Fruit fly (Drosophila melanogaster): ENCODE data around the gene CG12116.

DNA sequence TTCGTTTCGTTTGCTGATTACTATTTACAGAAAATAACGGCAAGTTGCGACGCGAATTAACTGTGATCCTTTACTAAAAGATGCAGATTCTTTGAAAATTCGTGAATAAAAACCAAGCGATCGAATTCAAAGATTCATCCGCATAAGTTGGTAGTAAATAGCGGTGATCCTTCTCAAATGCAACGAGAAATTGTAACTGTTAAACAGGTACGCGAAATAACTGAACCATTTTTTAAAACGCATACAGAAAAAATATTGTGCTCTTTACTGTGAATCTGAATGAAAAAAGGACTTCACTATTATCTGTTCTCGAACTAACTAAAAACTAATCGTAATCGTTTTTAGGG is 47.4 kb downstream of the CG12116 start:
- TF ChIP-seq D1 (tag; optimal IDR thresholded peaks at IDR 0.05) (no peak), CG15710 (tag; optimal IDR thresholded peaks at IDR 0.05) (no peak), fd96Ca (GFP tag; IDR thresholded peaks at IDR 0.05) (no peak), EcR (GFP tag; optimal IDR thresholded peaks at IDR 0.05) (no peak), CG9948 (tag; optimal IDR thresholded peaks at IDR 0.05) (no peak), CG12605 (GFP tag; IDR thresholded peaks at IDR 0.05) (no peak), CG13204 (GFP tag; optimal IDR thresholded peaks at IDR 0.05) (no peak), CG14655 (GFP tag; optimal IDR thresholded peaks at IDR 0.05) (no peak), Pif1A (GFP tag; optimal IDR thresholded peaks at IDR 0.05) (no peak), CG10348 (GFP tag; IDR thresholded peaks at IDR 0.05) (no peak), CG32121 (GFP tag; IDR thresholded peaks at IDR 0.05) (no peak), CG4496 (GFP tag; IDR thresholded peaks at IDR 0.05) (no peak), Pif1B (GFP tag; optimal IDR thresholded peaks at IDR 0.05) (no peak), CG34367 (tag; optimal IDR thresholded peaks at IDR 0.05) (no peak)
